Worm (Caenorhabditis elegans): Measurements from ENCODE around the gene ZC262.2.
A peak's percentile ranks its signal among the peaks of the same experiment; 100 is the strongest.

Gene ZC262.2

ce11 chrIII:8283525-8283924, 48.3 kb upstream of the ZC262.2 start (continued):
- TF ChIP-seq ztf-11 (tag; optimal IDR thresholded peaks at IDR 0.05), result peak in 1 of 2 experiments; percentile 69
- TF ChIP-seq efl-1 (optimal IDR thresholded peaks at IDR 0.05), result no peak
- no peak for TF ChIP-seq efl-1 (GFP tag; optimal IDR thresholded peaks at IDR 0.05 in 1 of 2)
- peak; percentile 54 for TF ChIP-seq nhr-85 (tag)
- TF ChIP-seq fos-1 (tag; optimal IDR thresholded peaks at IDR 0.05), result no peak
- TF ChIP-seq unc-86 (tag; optimal IDR thresholded peaks at IDR 0.05), result peak; percentile 3
- no peak for TF ChIP-seq lir-3 (tag; optimal IDR thresholded peaks at IDR 0.05; ENCODE audit: poor library complexity)

DNA sequence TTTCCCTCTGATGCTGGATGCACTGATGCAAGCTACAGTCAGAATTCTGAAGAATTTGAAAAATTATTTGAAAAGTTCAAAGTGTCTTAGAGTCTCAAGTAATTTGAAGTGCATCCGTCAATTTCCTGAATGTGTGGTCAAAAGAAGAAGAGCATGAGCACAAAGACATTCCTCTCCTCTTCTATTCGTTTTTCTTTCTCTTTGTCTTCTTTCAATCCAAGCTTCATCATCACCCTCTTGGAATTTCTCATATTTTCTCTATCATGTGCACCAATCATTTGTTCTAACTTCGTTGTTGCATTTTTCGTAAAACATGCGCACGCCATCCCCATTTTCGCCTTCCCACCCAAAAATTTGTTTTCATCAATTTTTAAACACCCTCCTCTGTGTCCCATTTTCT, 45.9 kb upstream of the ZC262.2 start:
- TF ChIP-seq lin-39 (tag; optimal IDR thresholded peaks at IDR 0.05) (no peak), dpl-1 (GFP tag; optimal IDR thresholded peaks at IDR 0.05) (no peak), alr-1 (tag; optimal IDR thresholded peaks at IDR 0.05; ENCODE audit: borderline replicate concordance) (no peak), nhr-77 (tag; optimal IDR thresholded peaks at IDR 0.05) (no peak), nhr-11 (tag; optimal IDR thresholded peaks at IDR 0.05) (no peak), C16A3.4 (tag; optimal IDR thresholded peaks at IDR 0.05) (no peak), ceh-8 (GFP tag; optimal IDR thresholded peaks at IDR 0.05) (no peak), C34B4.2 (tag; optimal IDR thresholded peaks at IDR 0.05) (no peak), lin-35 (GFP tag; optimal IDR thresholded peaks at IDR 0.05) (no peak), fkh-4 (tag; optimal IDR thresholded peaks at IDR 0.05; ENCODE audit: borderline replicate concordance) (no peak), lin-13 (GFP tag; optimal IDR thresholded peaks at IDR 0.05) (no peak), lin-14 (GFP tag; optimal IDR thresholded peaks at IDR 0.05) (peak; percentile 19), ceh-88 (GFP tag; IDR thresholded peaks at IDR 0.05) (no peak), sox-4 (tag; optimal IDR thresholded peaks at IDR 0.05) (no peak), fkh-10 (GFP tag; optimal IDR thresholded peaks at IDR 0.05) (peak; percentile 62)

ce11 chrIII:8286824-8287223, 45.0 kb upstream of the ZC262.2 start:
- no peak for TF ChIP-seq rnt-1 (tag; optimal IDR thresholded peaks at IDR 0.05)
- no peak for TF ChIP-seq pqm-1 (tag; optimal IDR thresholded peaks at IDR 0.05)
- TF ChIP-seq ama-1 (optimal IDR thresholded peaks at IDR 0.05), result no peak
- TF ChIP-seq skn-1 (tag; optimal IDR thresholded peaks at IDR 0.05), result no peak
- TF ChIP-seq mdl-1 (tag; optimal IDR thresholded peaks at IDR 0.05), result no peak
- TF ChIP-seq vab-15 (tag; optimal IDR thresholded peaks at IDR 0.05), result no peak
- TF ChIP-seq C16A3.4 (tag; optimal IDR thresholded peaks at IDR 0.05), result no peak
- TF ChIP-seq efl-3 (GFP tag; optimal IDR thresholded peaks at IDR 0.05), result no peak
- no peak for TF ChIP-seq fkh-8 (tag; optimal IDR thresholded peaks at IDR 0.05)
- TF ChIP-seq ceh-90 (tag; optimal IDR thresholded peaks at IDR 0.05), result no peak
- no peak for TF ChIP-seq aly-2 (tag; optimal IDR thresholded peaks at IDR 0.05)
- TF ChIP-seq nhr-84 (tag; optimal IDR thresholded peaks at IDR 0.05), result no peak
- no peak for TF ChIP-seq sox-4 (tag; optimal IDR thresholded peaks at IDR 0.05)

DNA sequence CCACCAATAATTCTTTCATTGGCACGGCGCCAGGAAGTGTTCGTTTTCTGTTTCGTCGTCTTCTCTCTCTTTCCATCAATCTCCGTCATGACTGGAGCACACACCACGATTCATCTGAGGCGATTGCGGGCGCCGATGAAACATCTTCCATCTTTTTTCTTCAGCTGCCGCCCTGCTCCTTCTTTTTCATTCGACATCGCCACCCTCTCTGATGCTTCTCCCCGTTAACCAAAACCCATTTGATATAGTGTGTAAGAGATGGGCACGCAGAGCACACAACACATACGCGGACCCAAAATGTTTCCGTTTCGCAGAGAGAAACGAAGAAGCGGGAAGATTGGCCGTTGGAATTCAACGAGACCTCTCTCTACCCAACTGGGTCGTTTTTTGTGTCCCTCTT, 44.3 kb upstream of the ZC262.2 start:
- TF ChIP-seq ceh-82 (tag; optimal IDR thresholded peaks at IDR 0.05) (peak in 1 of 3 experiments; percentile 21), xbp-1 (tag; optimal IDR thresholded peaks at IDR 0.05) (no peak), sup-37 (GFP tag; optimal IDR thresholded peaks at IDR 0.05) (no peak), sptf-1 (tag; optimal IDR thresholded peaks at IDR 0.05) (no peak), mep-1 (tag; optimal IDR thresholded peaks at IDR 0.05) (peak; percentile 40), pag-3 (tag; optimal IDR thresholded peaks at IDR 0.05; ENCODE audit: borderline replicate concordance, insufficient read depth) (peak; percentile 23), tbx-2 (tag; optimal IDR thresholded peaks at IDR 0.05) (no peak), elt-2 (tag; optimal IDR thresholded peaks at IDR 0.05) (no peak), efl-3 (GFP tag; optimal IDR thresholded peaks at IDR 0.05) (no peak), rnt-1 (tag; optimal IDR thresholded peaks at IDR 0.05) (peak; percentile 34), lsy-2 (tag; optimal IDR thresholded peaks at IDR 0.05) (peak in 1 of 2 experiments; percentile 37), vab-15 (tag; optimal IDR thresholded peaks at IDR 0.05) (no peak), F16B12.6 (tag; optimal IDR thresholded peaks at IDR 0.05) (no peak), zag-1 (tag; optimal IDR thresholded peaks at IDR 0.05) (no peak), sox-4 (tag; optimal IDR thresholded peaks at IDR 0.05) (no peak), lin-15B (tag; optimal IDR thresholded peaks at IDR 0.05) (no peak), jun-1 (tag; optimal IDR thresholded peaks at IDR 0.05) (no peak), unc-98 (GFP tag; IDR thresholded peaks at IDR 0.05) (no peak), lin-14 (GFP tag; optimal IDR thresholded peaks at IDR 0.05) (peak; percentile 92), hpl-2 (GFP tag; optimal IDR thresholded peaks at IDR 0.05) (no peak), unc-30 (tag; optimal IDR thresholded peaks at IDR 0.05) (no peak), mab-9 (GFP tag; IDR thresholded peaks at IDR 0.05) (no peak)

All from whole organism, L1 larva.